Worm (Caenorhabditis elegans) whole organism, late embryonic: ENCODE results near the gene cdh-8.

Experiments
- ahr-1 ChIP-seq: sonication (generic microtip); optimal IDR thresholded peaks from 2 replicates; lab custom pipeline; 2016; ENCODE audit warnings: missing genetic modification characterization, missing compliant biosample characterization
- ama-1 ChIP-seq: fragments of 150-350 bp; optimal IDR thresholded peaks from 2 replicates; lab custom pipeline; 2014
- ceh-9 ChIP-seq: sonication (generic microtip); optimal IDR thresholded peaks from 2 replicates; lab custom pipeline; 2016; ENCODE audit warnings: mild to moderate bottlenecking, missing genetic modification characterization, inconsistent platforms, missing compliant biosample characterization
- elt-2 ChIP-seq: sonication (generic microtip); optimal IDR thresholded peaks from 2 replicates; lab custom pipeline; 2016; ENCODE audit warnings: missing genetic modification reagents, missing genetic modification characterization, missing compliant biosample characterization
- elt-4 ChIP-seq: sonication (generic microtip); optimal IDR thresholded peaks from 2 replicates; lab custom pipeline; 2016; ENCODE audit warnings: missing genetic modification characterization, missing compliant biosample characterization
- ets-4 ChIP-seq: sonication (generic microtip); optimal IDR thresholded peaks from 2 replicates; lab custom pipeline; 2016; ENCODE audit warnings: missing genetic modification characterization, missing compliant biosample characterization
- fax-1 ChIP-seq: sonication (generic microtip); optimal IDR thresholded peaks from 2 replicates; lab custom pipeline; 2016; ENCODE audit warnings: missing genotype, missing genetic modification characterization, missing compliant biosample characterization
- hlh-15 ChIP-seq: sonication (generic microtip); optimal IDR thresholded peaks from 2 replicates; lab custom pipeline; 2016; ENCODE audit warnings: missing genetic modification characterization, missing compliant biosample characterization
- hlh-8 ChIP-seq: sonication (generic microtip); optimal IDR thresholded peaks from 2 replicates; lab custom pipeline; 2016; ENCODE audit warnings: missing genotype, missing genetic modification characterization, missing compliant biosample characterization
- nhr-11 ChIP-seq: fragments of 150-350 bp; optimal IDR thresholded peaks from 2 replicates; lab custom pipeline; 2014; ENCODE audit warnings: missing biosample characterization, missing genetic modification characterization
- pag-3 ChIP-seq: sonication (generic microtip); optimal IDR thresholded peaks from 2 replicates; lab custom pipeline; 2016; ENCODE audit warnings: missing compliant biosample characterization, missing genetic modification characterization, borderline replicate concordance
- ref-2 ChIP-seq: sonication (generic microtip); optimal IDR thresholded peaks from 2 replicates; lab custom pipeline; 2016; ENCODE audit warnings: missing genetic modification characterization, missing compliant biosample characterization
- sox-2 ChIP-seq: fragments of 200-800 bp; sonication (Bioruptor generic); IDR thresholded peaks from 2 replicates; pipeline ENCODE4 v1.3.6; 2022; ENCODE audit warnings: missing genetic modification reagents, missing genetic modification characterization, missing compliant biosample characterization

DNA sequence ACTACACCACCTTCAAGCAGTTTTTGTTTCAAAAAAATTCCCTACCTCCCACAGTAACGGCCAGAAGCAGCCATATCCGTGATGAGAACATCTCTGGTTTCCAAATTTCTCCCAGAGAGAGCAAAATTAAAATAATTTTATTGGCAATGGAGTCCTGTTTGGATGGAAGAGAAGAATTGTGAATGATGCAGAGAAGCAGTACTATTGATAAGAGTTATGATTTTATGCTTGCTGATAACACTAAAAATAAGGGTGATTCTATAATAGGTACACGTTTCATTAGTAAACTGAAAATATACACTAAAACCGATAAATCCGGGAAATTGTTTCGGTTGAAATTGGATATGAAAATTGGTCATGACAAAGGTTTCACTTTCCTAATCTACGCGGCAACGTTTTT lies 19.2 kb upstream of the cdh-8 start, which contains the start of gene dsc-4:
- TF ChIP-seq fax-1 (tag; lab: Kevin White, UChicago) = no peak
- no peak for TF ChIP-seq ahr-1 (tag; lab: Kevin White, UChicago)
- peak; percentile 52 for TF ChIP-seq elt-2 (tag; lab: Kevin White, UChicago)
- TF ChIP-seq ref-2 (tag; lab: Kevin White, UChicago) = no peak
- no peak for TF ChIP-seq sox-2
- no peak for TF ChIP-seq ets-4 (tag; lab: Kevin White, UChicago)
- no peak for TF ChIP-seq hlh-15 (tag; lab: Kevin White, UChicago)
- no peak for TF ChIP-seq pag-3 (tag; lab: Kevin White, UChicago)
- no peak for TF ChIP-seq ama-1 (lab: Kevin White, UChicago)
- no peak for TF ChIP-seq hlh-8 (tag; lab: Kevin White, UChicago)
- TF ChIP-seq elt-4 (tag; lab: Kevin White, UChicago) = no peak
- no peak for TF ChIP-seq ceh-9 (tag; lab: Kevin White, UChicago)
- TF ChIP-seq nhr-11 (tag; lab: Kevin White, UChicago) = no peak
